Fruit fly (Drosophila melanogaster) whole organism, prepupa: Measurements from ENCODE around the gene ATPsynD.

Experiments used
- Blimp-1 ChIP-seq: fragments of 200-800 bp; sonication (Bioruptor generic); optimal IDR thresholded peaks from 3 replicates; lab custom pipeline; 2017; ENCODE audit warnings: missing biosample characterization, missing genetic modification characterization, mild to moderate bottlenecking, moderate library complexity, missing genetic modification reagents
- CG10631 ChIP-seq: fragments of 200-800 bp; sonication (Bioruptor generic); optimal IDR thresholded peaks from 2 replicates; lab custom pipeline; 2016; ENCODE audit warnings: missing biosample characterization, missing genetic modification characterization
- CG10669 ChIP-seq: fragments of 200-800 bp; sonication (Bioruptor generic); optimal IDR thresholded peaks from 3 replicates; lab custom pipeline; 2018; ENCODE audit warnings: missing biosample characterization, mild to moderate bottlenecking, missing genetic modification characterization, moderate library complexity
- CG11294 ChIP-seq: fragments of 200-800 bp; sonication (Bioruptor generic); IDR thresholded peaks from 2 replicates; pipeline ENCODE4 v1.3.6; 2022; ENCODE audit warnings: missing biosample characterization, missing genetic modification characterization
- CG11762 ChIP-seq: fragments of 200-800 bp; sonication (Bioruptor generic); optimal IDR thresholded peaks from 3 replicates; lab custom pipeline; 2016; ENCODE audit warnings: missing biosample characterization, missing genetic modification characterization; ENCODE audit not compliant: insufficient read depth
- CG15336 ChIP-seq: fragments of 200-800 bp; sonication (Bioruptor generic); IDR thresholded peaks from 2 replicates; pipeline ENCODE4 v1.3.6; 2022; ENCODE audit warnings: missing biosample characterization, missing genetic modification characterization
- CG1621 ChIP-seq: fragments of 200-800 bp; sonication (Bioruptor generic); optimal IDR thresholded peaks from 3 replicates; lab custom pipeline; 2018; ENCODE audit warnings: missing biosample characterization, mild to moderate bottlenecking, missing genetic modification characterization
- CG16779 ChIP-seq: fragments of 200-800 bp; sonication (Bioruptor generic); optimal IDR thresholded peaks from 3 replicates; lab custom pipeline; 2017; ENCODE audit warnings: missing biosample characterization, mild to moderate bottlenecking, missing genetic modification characterization
- CG3032 ChIP-seq: fragments of 200-800 bp; optimal IDR thresholded peaks from 2 replicates; lab custom pipeline; 2019; ENCODE audit warnings: missing biosample characterization, mild to moderate bottlenecking, missing genetic modification characterization, moderate library complexity
- CG31627 ChIP-seq: fragments of 200-800 bp; sonication (Bioruptor generic); optimal IDR thresholded peaks from 3 replicates; lab custom pipeline; 2016; ENCODE audit warnings: missing biosample characterization, missing genetic modification characterization
- CG3919 ChIP-seq: fragments of 200-800 bp; sonication (Bioruptor generic); optimal IDR thresholded peaks from 3 replicates; lab custom pipeline; 2016; ENCODE audit warnings: missing biosample characterization, missing genetic modification characterization
- CG4318 ChIP-seq: fragments of 200-800 bp; sonication (Bioruptor generic); optimal IDR thresholded peaks from 3 replicates; lab custom pipeline; 2017; ENCODE audit warnings: missing biosample characterization, mild to moderate bottlenecking, missing genetic modification characterization
- CG6163 ChIP-seq: fragments of 200-800 bp; sonication (Bioruptor generic); IDR thresholded peaks from 3 replicates; pipeline ENCODE4 v1.3.6; 2022; ENCODE audit warnings: missing biosample characterization, missing genetic modification characterization
- CG6792 ChIP-seq: fragments of 200-800 bp; sonication (Bioruptor generic); optimal IDR thresholded peaks from 3 replicates; lab custom pipeline; 2016; ENCODE audit warnings: missing biosample characterization, missing genetic modification characterization
- CG6808 ChIP-seq: fragments of 200-800 bp; sonication (Bioruptor generic); optimal IDR thresholded peaks from 3 replicates; lab custom pipeline; 2017; ENCODE audit warnings: missing biosample characterization, missing genetic modification characterization, mild to moderate bottlenecking, moderate library complexity, missing genetic modification reagents
- CG6854 ChIP-seq: fragments of 200-800 bp; sonication (Bioruptor generic); optimal IDR thresholded peaks from 2 replicates; lab custom pipeline; 2017; ENCODE audit warnings: missing biosample characterization, mild to moderate bottlenecking, missing genetic modification characterization
- CG8119 ChIP-seq: fragments of 200-800 bp; sonication (Bioruptor generic); IDR thresholded peaks from 3 replicates; pipeline ENCODE4 v1.3.6; 2022; ENCODE audit warnings: missing biosample characterization, missing genetic modification characterization
- CG8319 ChIP-seq: fragments of 200-800 bp; sonication (Bioruptor generic); optimal IDR thresholded peaks from 3 replicates; lab custom pipeline; 2016; ENCODE audit warnings: missing biosample characterization, missing genetic modification characterization
- CG9139 ChIP-seq: fragments of 200-800 bp; sonication (Bioruptor generic); optimal IDR thresholded peaks from 3 replicates; lab custom pipeline; 2017; ENCODE audit warnings: missing biosample characterization, mild to moderate bottlenecking, missing genetic modification characterization
- Eip75B ChIP-seq: fragments of 200-800 bp; sonication (Bioruptor generic); optimal IDR thresholded peaks from 3 replicates; lab custom pipeline; 2016; ENCODE audit warnings: missing biosample characterization, missing genetic modification characterization
- Eip78C ChIP-seq: fragments of 200-800 bp; sonication (Bioruptor generic); peaks from one replicate; lab custom pipeline; 2016; ENCODE audit warnings: missing biosample characterization, missing genetic modification characterization
- Eip93F ChIP-seq: fragments of 200-800 bp; sonication (Bioruptor generic); optimal IDR thresholded peaks from 2 replicates; lab custom pipeline; 2016; ENCODE audit warnings: missing biosample characterization, mild to moderate bottlenecking, missing genetic modification characterization
- Ets21C ChIP-seq: fragments of 200-800 bp; sonication (Bioruptor generic); optimal IDR thresholded peaks from 3 replicates; lab custom pipeline; 2016; ENCODE audit warnings: missing biosample characterization, missing genetic modification characterization
- Ets96B ChIP-seq: fragments of 200-800 bp; optimal IDR thresholded peaks from 2 replicates; lab custom pipeline; 2019; ENCODE audit warnings: missing biosample characterization, mild to moderate bottlenecking, missing genetic modification characterization, moderate library complexity
- Gug ChIP-seq: fragments of 200-800 bp; sonication (Bioruptor generic); IDR thresholded peaks from 2 replicates; pipeline ENCODE4 v1.3.6; 2022; ENCODE audit warnings: missing biosample characterization, missing genetic modification characterization
- Hr38 ChIP-seq: sonication (Bioruptor generic); optimal IDR thresholded peaks from 2 replicates; lab custom pipeline; 2016; ENCODE audit warnings: missing biosample characterization, missing genetic modification characterization
- Hr39 ChIP-seq: fragments of 200-800 bp; sonication (Bioruptor generic); optimal IDR thresholded peaks from 2 replicates; lab custom pipeline; 2016; ENCODE audit warnings: missing biosample characterization, missing genetic modification characterization
- Hr4 ChIP-seq: fragments of 200-800 bp; sonication (Bioruptor generic); optimal IDR thresholded peaks from 3 replicates; lab custom pipeline; 2016; ENCODE audit warnings: missing biosample characterization, missing genetic modification characterization
- Lpt ChIP-seq: fragments of 200-800 bp; sonication (Bioruptor generic); optimal IDR thresholded peaks from 3 replicates; lab custom pipeline; 2016; ENCODE audit warnings: missing biosample characterization, missing genetic modification characterization
- Met ChIP-seq: fragments of 200-800 bp; sonication (Bioruptor generic); optimal IDR thresholded peaks from 3 replicates; lab custom pipeline; 2016; ENCODE audit warnings: missing biosample characterization, missing genetic modification characterization
- OdsH ChIP-seq: fragments of 200-800 bp; sonication (Bioruptor generic); optimal IDR thresholded peaks from 3 replicates; lab custom pipeline; 2016; ENCODE audit warnings: missing biosample characterization, missing genetic modification characterization
- Sox102F ChIP-seq: fragments of 200-800 bp; sonication (Bioruptor generic); optimal IDR thresholded peaks from 2 replicates; lab custom pipeline; 2016; ENCODE audit warnings: missing biosample characterization, mild to moderate bottlenecking, missing genetic modification characterization
- Sox14 ChIP-seq: fragments of 200-800 bp; sonication (Bioruptor generic); optimal IDR thresholded peaks from 3 replicates; lab custom pipeline; 2016; ENCODE audit warnings: missing biosample characterization, missing genetic modification characterization
- Sox15 ChIP-seq: fragments of 200-800 bp; sonication (Bioruptor generic); optimal IDR thresholded peaks from 3 replicates; lab custom pipeline; 2016; ENCODE audit warnings: missing biosample characterization, missing genetic modification characterization
- acj6 ChIP-seq: fragments of 200-800 bp; sonication (Bioruptor generic); optimal IDR thresholded peaks from 3 replicates; lab custom pipeline; 2016; ENCODE audit warnings: missing biosample characterization, missing genetic modification characterization
- cyc ChIP-seq: fragments of 200-800 bp; sonication (Bioruptor generic); optimal IDR thresholded peaks from 3 replicates; lab custom pipeline; 2016; ENCODE audit warnings: missing biosample characterization, missing genetic modification characterization
- dsx ChIP-seq: fragments of 200-800 bp; optimal IDR thresholded peaks from 3 replicates; lab custom pipeline; 2019; ENCODE audit warnings: missing biosample characterization, mild to moderate bottlenecking, missing genetic modification characterization, moderate library complexity; ENCODE audit not compliant: poor library complexity, severe bottlenecking
- eg ChIP-seq: fragments of 200-800 bp; sonication (Bioruptor generic); IDR thresholded peaks from 3 replicates; pipeline ENCODE4 v1.3.6; 2022; ENCODE audit warnings: missing biosample characterization, missing genetic modification characterization
- esn ChIP-seq: fragments of 200-800 bp; sonication (Bioruptor generic); optimal IDR thresholded peaks from 2 replicates; lab custom pipeline; 2016; ENCODE audit warnings: missing biosample characterization, mild to moderate bottlenecking, missing genetic modification characterization, moderate library complexity
- fkh ChIP-seq: fragments of 200-800 bp; sonication (Bioruptor generic); optimal IDR thresholded peaks from 3 replicates; lab custom pipeline; 2017; ENCODE audit warnings: missing biosample characterization, mild to moderate bottlenecking, missing genetic modification characterization, moderate library complexity
- lz ChIP-seq: fragments of 200-800 bp; sonication (Bioruptor generic); optimal IDR thresholded peaks from 3 replicates; lab custom pipeline; 2016; ENCODE audit warnings: missing biosample characterization, missing genetic modification characterization
- net ChIP-seq: fragments of 200-800 bp; sonication (Bioruptor generic); optimal IDR thresholded peaks from 3 replicates; lab custom pipeline; 2016; ENCODE audit warnings: missing biosample characterization, missing genetic modification characterization
- pdm3 ChIP-seq: fragments of 200-800 bp; sonication (Bioruptor generic); optimal IDR thresholded peaks from 3 replicates; lab custom pipeline; 2016; ENCODE audit warnings: missing biosample characterization, missing genetic modification characterization
- salr ChIP-seq, 2 experiments: fragments of 200-800 bp; sonication (Bioruptor generic); optimal IDR thresholded peaks; 3 replicates each; lab custom pipeline; 2016 to 2018; ENCODE audit warnings: missing biosample characterization in 2 of 2, missing genetic modification characterization in 2 of 2, mild to moderate bottlenecking in 1 of 2
- spab ChIP-seq: fragments of 200-800 bp; sonication (Bioruptor generic); optimal IDR thresholded peaks from 2 replicates; lab custom pipeline; 2017; ENCODE audit warnings: missing biosample characterization, mild to moderate bottlenecking, missing genetic modification characterization, missing genetic modification reagents
- svp ChIP-seq: fragments of 200-800 bp; sonication (Bioruptor generic); peaks from one replicate; lab custom pipeline; 2016; ENCODE audit warnings: missing biosample characterization, missing genetic modification characterization
- topi ChIP-seq: fragments of 200-800 bp; sonication (Bioruptor generic); optimal IDR thresholded peaks from 3 replicates; lab custom pipeline; 2016; ENCODE audit warnings: missing biosample characterization, missing genetic modification characterization
- vri ChIP-seq: fragments of 200-800 bp; sonication (Bioruptor generic); optimal IDR thresholded peaks from 3 replicates; lab custom pipeline; 2016; ENCODE audit warnings: missing biosample characterization, mild to moderate bottlenecking, missing genetic modification characterization

The ATPsynD gene

dm6 chr3R:19103189-19103588, 8.4 kb downstream of the ATPsynD start:
- TF ChIP-seq CG31627 (GFP tag; lab: Kevin White, UChicago), result no peak
- TF ChIP-seq Blimp-1 (GFP tag; lab: Kevin White, UChicago), result no peak
- no peak for TF ChIP-seq CG1621 (tag; lab: Kevin White, UChicago)
- no peak for TF ChIP-seq CG15336 (GFP tag; lab: Robert Waterston, UW)
- no peak for TF ChIP-seq CG6808 (GFP tag; lab: Kevin White, UChicago)
- no peak for TF ChIP-seq CG6854
- TF ChIP-seq Hr4 (GFP tag; lab: Kevin White, UChicago), result no peak
- no peak for TF ChIP-seq CG16779 (tag; lab: Kevin White, UChicago)
- no peak for TF ChIP-seq net (GFP tag; lab: Kevin White, UChicago)
- no peak for TF ChIP-seq CG10631 (GFP tag; lab: Kevin White, UChicago)
- no peak for TF ChIP-seq Sox15 (GFP tag; lab: Kevin White, UChicago)
- TF ChIP-seq Hr39, result no peak
- no peak for TF ChIP-seq CG3919 (GFP tag; lab: Kevin White, UChicago)
- no peak for TF ChIP-seq CG11762
- TF ChIP-seq fkh (GFP tag; lab: Kevin White, UChicago), result no peak
- no peak for TF ChIP-seq esn (GFP tag; lab: Kevin White, UChicago)
- no peak for TF ChIP-seq CG10669 (GFP tag; lab: Kevin White, UChicago)
- TF ChIP-seq svp (GFP tag; lab: Kevin White, UChicago), result no peak
- TF ChIP-seq Met (GFP tag; lab: Kevin White, UChicago), result no peak

- TF ChIP-seq vri (GFP tag; lab: Kevin White, UChicago), result no peak
- peak; percentile 33 for TF ChIP-seq CG10631 (GFP tag; lab: Kevin White, UChicago)
- TF ChIP-seq OdsH, result peak; percentile 72
- peak; percentile 86 for TF ChIP-seq Eip78C (GFP tag; lab: Kevin White, UChicago)
- peak; percentile 18 for TF ChIP-seq cyc (GFP tag; lab: Kevin White, UChicago)
- peak; percentile 87 for TF ChIP-seq CG8119 (GFP tag; lab: Robert Waterston, UW)
- TF ChIP-seq CG6163 (GFP tag; lab: Robert Waterston, UW), result peak; percentile 71
- peak; percentile 57 for TF ChIP-seq Gug
- TF ChIP-seq Ets21C, result peak; percentile 10
- no peak for TF ChIP-seq dsx (GFP tag; lab: Kevin White, UChicago)
- TF ChIP-seq CG10669 (GFP tag; lab: Kevin White, UChicago), result peak; percentile 32
- peak; percentile 85 for TF ChIP-seq Hr4 (GFP tag; lab: Kevin White, UChicago)
- peak; percentile 3 for TF ChIP-seq CG8319 (GFP tag; lab: Kevin White, UChicago)
- peak; percentile 43 for TF ChIP-seq lz (GFP tag; lab: Kevin White, UChicago)
- peak; percentile 53 for TF ChIP-seq svp (GFP tag; lab: Kevin White, UChicago)
- TF ChIP-seq Lpt (GFP tag; lab: Kevin White, UChicago), result peak; percentile 22
- TF ChIP-seq CG9139, result no peak
- TF ChIP-seq pdm3, result peak; percentile 60
- TF ChIP-seq CG6808 (GFP tag; lab: Kevin White, UChicago), result no peak
- TF ChIP-seq CG11762, result peak; percentile 40
- peak; percentile 92 for TF ChIP-seq CG15336 (GFP tag; lab: Robert Waterston, UW)
- TF ChIP-seq CG31627 (GFP tag; lab: Kevin White, UChicago), result peak; percentile 46
- TF ChIP-seq CG3032, result peak; percentile 6
- peak; percentile 64 for TF ChIP-seq Sox102F (GFP tag; lab: Kevin White, UChicago)
- no peak for TF ChIP-seq CG6854
- no peak for TF ChIP-seq fkh (GFP tag; lab: Kevin White, UChicago)
- peak; percentile 72 for TF ChIP-seq net (GFP tag; lab: Kevin White, UChicago)
- TF ChIP-seq topi (GFP tag; lab: Kevin White, UChicago), result peak; percentile 55
- peak; percentile 81 for TF ChIP-seq eg (GFP tag; lab: Robert Waterston, UW)
- no peak for TF ChIP-seq Eip93F (GFP tag; lab: Kevin White, UChicago)
- TF ChIP-seq Blimp-1 (GFP tag; lab: Kevin White, UChicago), result no peak
- no peak for TF ChIP-seq Sox15 (GFP tag; lab: Kevin White, UChicago)
- peak; percentile 52 for TF ChIP-seq Eip75B (GFP tag; lab: Kevin White, UChicago)
- TF ChIP-seq CG11294, result peak; percentile 32; the same call in 1 of the 2 replicates
- peak; percentile 51 for TF ChIP-seq CG4318 (GFP tag; lab: Kevin White, UChicago)
- TF ChIP-seq Hr38 (GFP tag; lab: Kevin White, UChicago), result no peak
- TF ChIP-seq Sox14, result peak; percentile 49
- TF ChIP-seq salr (GFP tag; optimal IDR thresholded peaks at IDR 0.05; lab: Kevin White, UChicago), result peak in 1 of 2 experiments; percentile 72
- TF ChIP-seq spab (GFP tag; lab: Kevin White, UChicago), result peak; percentile 19
- peak; percentile 57 for TF ChIP-seq acj6 (GFP tag; lab: Kevin White, UChicago)
- TF ChIP-seq CG6792 (GFP tag; lab: Kevin White, UChicago), result peak; percentile 16
- peak; percentile 41 for TF ChIP-seq Ets96B (tag; lab: Kevin White, UChicago)
- peak; percentile 23 for TF ChIP-seq CG16779 (tag; lab: Kevin White, UChicago)
- TF ChIP-seq Hr39, result peak; percentile 44
Observed at dm6 chr3R:19104123-19104522, 9.3 kb downstream of the ATPsynD start.
